Worm (Caenorhabditis elegans) whole organism, L3 larva: Measurements from ENCODE around the gene acp-5.

Experiments used
- R02D3.7 ChIP-seq: fragments of 150-350 bp; optimal IDR thresholded peaks from 2 replicates; lab custom pipeline; 2014; ENCODE audit warnings: missing biosample characterization, missing genetic modification characterization
- egl-27 ChIP-seq: sonication (generic microtip); optimal IDR thresholded peaks from 4 replicates; lab custom pipeline; 2017; ENCODE audit warnings: missing biosample characterization, missing genetic modification reagents, missing genetic modification characterization
- fkh-10 ChIP-seq: sonication (generic microtip); optimal IDR thresholded peaks from 2 replicates; lab custom pipeline; 2017; ENCODE audit warnings: missing biosample characterization, missing genetic modification reagents, missing genetic modification characterization
- jun-1 ChIP-seq: fragments of 150-350 bp; optimal IDR thresholded peaks from 2 replicates; lab custom pipeline; 2014; ENCODE audit warnings: missing biosample characterization, missing genetic modification reagents, missing genetic modification characterization
- lin-15B ChIP-seq: fragments of 150-350 bp; optimal IDR thresholded peaks from 2 replicates; lab custom pipeline; 2014; ENCODE audit warnings: missing biosample characterization, missing genetic modification characterization
- nhr-237 ChIP-seq: fragments of 150-350 bp; optimal IDR thresholded peaks from 2 replicates; lab custom pipeline; 2014; ENCODE audit warnings: missing biosample characterization, missing genetic modification characterization
- nhr-25 ChIP-seq: sonication (generic microtip); optimal IDR thresholded peaks from 2 replicates; lab custom pipeline; 2017; ENCODE audit warnings: missing biosample characterization, missing genetic modification characterization
- nhr-76 ChIP-seq: fragments of 150-350 bp; sonication (generic microtip); optimal IDR thresholded peaks from 5 replicates; lab custom pipeline; 2014; ENCODE audit warnings: missing biosample characterization, missing genetic modification characterization
- nhr-77 ChIP-seq: fragments of 150-350 bp; optimal IDR thresholded peaks from 2 replicates; lab custom pipeline; 2014; ENCODE audit warnings: missing biosample characterization, missing genetic modification characterization
- pha-4 ChIP-seq: fragments of 150-350 bp; optimal IDR thresholded peaks from 2 replicates; lab custom pipeline; 2014; ENCODE audit warnings: missing biosample characterization, missing genetic modification reagents, missing genetic modification characterization
- pqm-1 ChIP-seq: fragments of 150-350 bp; optimal IDR thresholded peaks from 2 replicates; lab custom pipeline; 2017; ENCODE audit warnings: missing biosample characterization, missing genetic modification characterization, inconsistent platforms
- snpc-4 ChIP-seq: fragments of 150-350 bp; optimal IDR thresholded peaks from 2 replicates; lab custom pipeline; 2014; ENCODE audit warnings: missing biosample characterization, missing genetic modification characterization

- TF ChIP-seq nhr-25 (tag; lab: Kevin White, UChicago) = no peak
- TF ChIP-seq pqm-1 = peak; percentile 63
- no peak for TF ChIP-seq nhr-76
- no peak for TF ChIP-seq pha-4
- TF ChIP-seq lin-15B (tag; lab: Kevin White, UChicago) = no peak
- no peak for TF ChIP-seq nhr-77 (tag; lab: Kevin White, UChicago)
- no peak for TF ChIP-seq fkh-10 (GFP tag; lab: Kevin White, UChicago)
- TF ChIP-seq R02D3.7 (tag; lab: Kevin White, UChicago) = no peak
- TF ChIP-seq nhr-237 = no peak
- TF ChIP-seq snpc-4 (tag; lab: Kevin White, UChicago) = no peak
- TF ChIP-seq jun-1 (tag; lab: Kevin White, UChicago) = peak; percentile 14
- no peak for TF ChIP-seq egl-27 (tag; lab: Kevin White, UChicago)
Observed at ce11 chrX:5831827-5832226, 2.6 kb downstream of the acp-5 start.
